Fruit fly (Drosophila melanogaster) whole organism, adult: Measurements from ENCODE around the gene Rtel1.

ENCODE experiments used
- CG12768 ChIP-seq: fragments of 200-800 bp; sonication (Bioruptor generic); optimal IDR thresholded peaks from 2 replicates; lab custom pipeline; 2017; ENCODE audit warnings: missing biosample characterization, missing genetic modification characterization, mild to moderate bottlenecking, moderate library complexity, missing genetic modification reagents
- CG33017 ChIP-seq: fragments of 200-800 bp; sonication (Bioruptor generic); optimal IDR thresholded peaks from 2 replicates; lab custom pipeline; 2018; ENCODE audit warnings: missing biosample characterization, mild to moderate bottlenecking, missing genetic modification characterization, moderate library complexity
- CG7045 ChIP-seq: fragments of 200-800 bp; sonication (Bioruptor generic); optimal IDR thresholded peaks from 2 replicates; lab custom pipeline; 2017; ENCODE audit warnings: missing biosample characterization, mild to moderate bottlenecking, missing genetic modification characterization
- Clk ChIP-seq: fragments of 200-800 bp; sonication (Bioruptor generic); optimal IDR thresholded peaks from 2 replicates; lab custom pipeline; 2017; ENCODE audit warnings: missing biosample characterization, missing genetic modification characterization
- Crg-1 ChIP-seq: fragments of 200-800 bp; sonication (Bioruptor generic); optimal IDR thresholded peaks from 2 replicates; lab custom pipeline; 2016; ENCODE audit warnings: missing biosample characterization, missing genetic modification characterization
- bab1 ChIP-seq: fragments of 200-800 bp; sonication (Bioruptor generic); optimal IDR thresholded peaks from 3 replicates; lab custom pipeline; 2019; ENCODE audit warnings: missing biosample characterization, mild to moderate bottlenecking, missing genetic modification characterization, moderate library complexity
- cic ChIP-seq: fragments of 200-800 bp; sonication (Bioruptor generic); optimal IDR thresholded peaks from 2 replicates; lab custom pipeline; 2017; ENCODE audit warnings: missing biosample characterization, mild to moderate bottlenecking, missing genetic modification characterization, moderate library complexity
- cnc ChIP-seq, 2 experiments: fragments of >200 bp; optimal IDR thresholded peaks; 2 replicates each; lab custom pipeline; 2017
- kay ChIP-seq: fragments of 200-800 bp; sonication (Bioruptor generic); peaks from one replicate; lab custom pipeline; 2016; ENCODE audit warnings: missing biosample characterization, missing genetic modification characterization, borderline replicate concordance
- ovo ChIP-seq: fragments of 200-800 bp; sonication (Bioruptor generic); optimal IDR thresholded peaks from 2 replicates; lab custom pipeline; 2016; ENCODE audit warnings: missing biosample characterization, missing genetic modification characterization
- pad ChIP-seq: fragments of 200-800 bp; sonication (Bioruptor generic); optimal IDR thresholded peaks from 3 replicates; lab custom pipeline; 2017; ENCODE audit warnings: missing biosample characterization, missing genetic modification characterization, mild to moderate bottlenecking, moderate library complexity, missing genetic modification reagents

dm6 chrX:5732440-5732839, 15.1 kb upstream of the Rtel1 start, which contains the start of gene CG15773:
- TF ChIP-seq kay (GFP tag; lab: Kevin White, UChicago) (no peak), CG7045 (GFP tag; lab: Kevin White, UChicago) (no peak), pad (no peak), cic (GFP tag; lab: Kevin White, UChicago) (no peak), cnc (optimal IDR thresholded peaks at IDR 0.05; lab: Kevin White, UChicago) (no peak), ovo (GFP tag; lab: Kevin White, UChicago) (no peak), bab1 (GFP tag; lab: Kevin White, UChicago) (no peak), CG12768 (GFP tag; lab: Kevin White, UChicago) (no peak), Clk (no peak), CG33017 (no peak), Crg-1 (GFP tag; lab: Kevin White, UChicago) (no peak)
